Fruit fly (Drosophila melanogaster) whole organism, pupa: ENCODE measurements around the gene sim.

ENCODE experiments used
- CG10348 ChIP-seq: fragments of 200-800 bp; sonication (Bioruptor generic); IDR thresholded peaks from 2 replicates; pipeline ENCODE4 v1.3.6; 2022; ENCODE audit warnings: missing biosample characterization, missing genetic modification characterization
- EcR ChIP-seq: fragments of 200-800 bp; sonication (Bioruptor generic); optimal IDR thresholded peaks from 3 replicates; lab custom pipeline; 2019; ENCODE audit warnings: missing biosample characterization, missing genetic modification characterization, mild to moderate bottlenecking, moderate library complexity, missing genetic modification reagents
- Snoo ChIP-seq: fragments of 200-800 bp; sonication (Bioruptor generic); optimal IDR thresholded peaks from 3 replicates; lab custom pipeline; 2017; ENCODE audit warnings: missing biosample characterization, mild to moderate bottlenecking, missing genetic modification characterization, inconsistent platforms
- fd96Ca ChIP-seq: fragments of 200-800 bp; sonication (Bioruptor generic); IDR thresholded peaks from 3 replicates; pipeline ENCODE4 v1.3.6; 2022; ENCODE audit warnings: missing biosample characterization, missing genetic modification characterization
- gl ChIP-seq: fragments of 200-800 bp; sonication (Bioruptor generic); optimal IDR thresholded peaks from 2 replicates; lab custom pipeline; 2018; ENCODE audit warnings: missing biosample characterization, mild to moderate bottlenecking, missing genetic modification characterization

DNA sequence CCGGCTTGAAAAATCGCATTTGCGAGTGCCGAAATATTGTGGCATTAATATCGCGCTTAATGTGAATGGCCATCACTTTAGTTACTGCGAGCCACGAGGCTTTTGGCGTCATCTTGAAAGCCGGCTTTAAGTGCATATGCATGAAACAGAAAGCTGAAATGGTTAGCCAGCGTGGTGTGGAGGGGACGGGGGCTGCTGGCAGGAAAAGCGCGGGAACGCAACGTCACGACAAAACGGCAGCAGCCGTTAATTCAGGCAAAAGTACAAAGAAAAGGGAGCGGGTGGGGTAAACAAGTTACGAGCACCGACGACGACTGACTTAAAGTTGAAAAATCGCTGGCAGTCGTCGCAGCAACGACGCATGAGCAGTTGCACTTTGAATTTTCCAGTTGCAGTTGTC, 42.2 kb upstream of the sim start:
- TF ChIP-seq EcR (no peak), gl (no peak), CG10348 (GFP tag; lab: Robert Waterston, UW) (no peak), Snoo (no peak), fd96Ca (GFP tag; lab: Robert Waterston, UW) (no peak)
